Worm (Caenorhabditis elegans): ENCODE measurements around the gene F14D7.14.

ce11 chrV:14294396-14294795, 15.3 kb upstream of the F14D7.14 start, which contains the start of gene F14D7.9:
- TF ChIP-seq egl-27 (tag; optimal IDR thresholded peaks at IDR 0.05) (no peak), unc-62 (GFP tag; optimal IDR thresholded peaks at IDR 0.05) (no peak), pha-4 (tag; optimal IDR thresholded peaks at IDR 0.05) (no peak), ztf-11 (tag; optimal IDR thresholded peaks at IDR 0.05) (no peak), R02D3.7 (tag; optimal IDR thresholded peaks at IDR 0.05) (no peak), mdl-1 (tag; optimal IDR thresholded peaks at IDR 0.05) (no peak), lin-39 (tag; optimal IDR thresholded peaks at IDR 0.05) (no peak), ceh-9 (tag; optimal IDR thresholded peaks at IDR 0.05) (no peak), daf-12 (tag; optimal IDR thresholded peaks at IDR 0.05) (no peak), ztf-4 (tag; optimal IDR thresholded peaks at IDR 0.05) (no peak)
